Worm (Caenorhabditis elegans) whole organism, young adult: ENCODE data around the gene C31G12.4.
A peak's percentile ranks its signal among the peaks of the same experiment; 100 is the strongest.

ENCODE experiments used
- B0336.3 ChIP-seq: fragments of 200-800 bp; sonication (Bioruptor generic); IDR thresholded peaks from 2 replicates; pipeline ENCODE4 v1.3.6; 2022; ENCODE audit warnings: missing genetic modification characterization, missing compliant biosample characterization
- C06A6.2 ChIP-seq: fragments of 200-800 bp; sonication (Bioruptor generic); conservative IDR thresholded peaks from 2 replicates; pipeline ENCODE4 v1.3.6; 2022; ENCODE audit warnings: missing genetic modification characterization, missing compliant biosample characterization
- D2030.7 ChIP-seq: fragments of 200-800 bp; sonication (Bioruptor generic); IDR thresholded peaks from 2 replicates; pipeline ENCODE4 v1.3.6; 2022; ENCODE audit warnings: missing genetic modification reagents, missing genetic modification characterization, missing compliant biosample characterization
- F33H1.4 ChIP-seq: fragments of 200-800 bp; sonication (Bioruptor generic); IDR thresholded peaks from 2 replicates; pipeline ENCODE4 v1.3.6; 2022; ENCODE audit warnings: missing genetic modification reagents, missing genetic modification characterization, missing compliant biosample characterization
- F39B2.1 ChIP-seq: fragments of 200-800 bp; sonication (Bioruptor generic); IDR thresholded peaks from 2 replicates; pipeline ENCODE4 v1.3.6; 2022; ENCODE audit warnings: missing genetic modification reagents, missing genetic modification characterization, missing compliant biosample characterization
- F57A8.1 ChIP-seq: fragments of 200-800 bp; sonication (Bioruptor generic); optimal IDR thresholded peaks from 2 replicates; lab custom pipeline; 2018; ENCODE audit warnings: mild to moderate bottlenecking, missing genetic modification characterization, moderate library complexity, missing compliant biosample characterization
- T26A5.8 ChIP-seq: sonication (generic microtip); optimal IDR thresholded peaks from 2 replicates; lab custom pipeline; 2016; ENCODE audit warnings: missing genetic modification characterization, missing compliant biosample characterization
- Y53G8AR.9 ChIP-seq: fragments of 200-800 bp; sonication (Bioruptor generic); conservative IDR thresholded peaks from 2 replicates; pipeline ENCODE4 v1.3.6; 2022; ENCODE audit warnings: missing genetic modification reagents, missing genetic modification characterization, missing compliant biosample characterization
- akir-1 ChIP-seq: fragments of 200-800 bp; sonication (Bioruptor generic); optimal IDR thresholded peaks from 2 replicates; lab custom pipeline; 2018; ENCODE audit warnings: mild to moderate bottlenecking, missing genetic modification characterization, moderate library complexity, missing compliant biosample characterization
- aptf-3 ChIP-seq: fragments of 200-800 bp; sonication (Bioruptor generic); IDR thresholded peaks from 2 replicates; pipeline ENCODE4 v1.3.6; 2022; ENCODE audit warnings: missing genetic modification characterization, missing compliant biosample characterization
- attf-5 ChIP-seq: fragments of 200-800 bp; sonication (Bioruptor generic); optimal IDR thresholded peaks from 2 replicates; lab custom pipeline; 2018; ENCODE audit warnings: mild to moderate bottlenecking, missing genetic modification characterization, missing compliant biosample characterization
- cebp-2 ChIP-seq: fragments of 200-800 bp; sonication (Bioruptor generic); IDR thresholded peaks from 2 replicates; pipeline ENCODE4 v1.3.6; 2022; ENCODE audit warnings: missing genetic modification characterization, missing compliant biosample characterization
- ceh-100 ChIP-seq: fragments of 200-800 bp; sonication (Bioruptor generic); IDR thresholded peaks from 2 replicates; pipeline ENCODE4 v1.3.6; 2022; ENCODE audit warnings: missing genetic modification reagents, missing genetic modification characterization, missing compliant biosample characterization
- ceh-40 ChIP-seq: fragments of 200-800 bp; sonication (Bioruptor generic); IDR thresholded peaks from 2 replicates; pipeline ENCODE4 v1.3.6; 2022; ENCODE audit warnings: missing genetic modification characterization, missing compliant biosample characterization
- ceh-58 ChIP-seq: fragments of 200-800 bp; sonication (Bioruptor generic); IDR thresholded peaks from 2 replicates; pipeline ENCODE4 v1.3.6; 2022; ENCODE audit warnings: missing genetic modification characterization, missing compliant biosample characterization
- dpff-1 ChIP-seq: sonication (generic microtip); optimal IDR thresholded peaks from 2 replicates; lab custom pipeline; 2017; ENCODE audit warnings: mild to moderate bottlenecking, missing genetic modification characterization, missing compliant biosample characterization
- him-1 ChIP-seq: sonication (generic microtip); optimal IDR thresholded peaks from 2 replicates; lab custom pipeline; 2016; ENCODE audit warnings: missing genotype, missing genetic modification reagents, missing genetic modification characterization, missing compliant biosample characterization
- hlh-12 ChIP-seq: sonication (generic microtip); optimal IDR thresholded peaks from 2 replicates; lab custom pipeline; 2016; ENCODE audit warnings: missing genetic modification characterization, missing compliant biosample characterization
- hsf-1 ChIP-seq: fragments of 200-800 bp; sonication (Bioruptor generic); IDR thresholded peaks from 2 replicates; pipeline ENCODE4 v1.3.6; 2022; ENCODE audit warnings: missing genetic modification reagents, missing genetic modification characterization, missing compliant biosample characterization
- lag-1 ChIP-seq: fragments of 200-800 bp; sonication (Bioruptor generic); IDR thresholded peaks from 2 replicates; pipeline ENCODE4 v1.3.6; 2022; ENCODE audit warnings: missing genetic modification reagents, missing genetic modification characterization, missing compliant biosample characterization
- lin-40 ChIP-seq: sonication (generic microtip); optimal IDR thresholded peaks from 2 replicates; lab custom pipeline; 2016; ENCODE audit warnings: missing genetic modification characterization, mild to moderate bottlenecking, missing compliant biosample characterization, missing genotype, missing genetic modification reagents
- lin-54 ChIP-seq: fragments of 200-800 bp; sonication (Bioruptor generic); optimal IDR thresholded peaks from 2 replicates; lab custom pipeline; 2018; ENCODE audit warnings: mild to moderate bottlenecking, missing genetic modification characterization, missing compliant biosample characterization
- lir-1 ChIP-seq: fragments of 200-800 bp; sonication (Bioruptor generic); conservative IDR thresholded peaks from 2 replicates; pipeline ENCODE4 v1.3.6; 2022; ENCODE audit warnings: missing genetic modification reagents, missing genetic modification characterization, missing compliant biosample characterization
- madf-3 ChIP-seq: fragments of 200-800 bp; sonication (Bioruptor generic); IDR thresholded peaks from 2 replicates; pipeline ENCODE4 v1.3.6; 2022; ENCODE audit warnings: missing genetic modification reagents, missing genetic modification characterization, missing compliant biosample characterization
- madf-8 ChIP-seq: fragments of 200-800 bp; sonication (Bioruptor generic); conservative IDR thresholded peaks from 2 replicates; pipeline ENCODE4 v1.3.6; 2022; ENCODE audit warnings: missing genetic modification reagents, missing genetic modification characterization, missing compliant biosample characterization
- rcor-1 ChIP-seq: fragments of 200-800 bp; sonication (Bioruptor generic); IDR thresholded peaks from 2 replicates; pipeline ENCODE4 v1.3.6; 2022; ENCODE audit warnings: missing genetic modification reagents, missing genetic modification characterization, missing compliant biosample characterization
- rec-8 ChIP-seq, 2 experiments: sonication (generic microtip); optimal IDR thresholded peaks; 2 replicates each; lab custom pipeline; 2016; ENCODE audit warnings: mild to moderate bottlenecking in 2 of 2, missing genetic modification characterization in 2 of 2, missing genetic modification reagents in 2 of 2, missing genotype in 2 of 2, missing biosample characterization in 1 of 2, missing compliant biosample characterization in 1 of 2, moderate library complexity in 1 of 2
- repo-1 ChIP-seq: sonication (generic microtip); optimal IDR thresholded peaks from 2 replicates; lab custom pipeline; 2017; ENCODE audit warnings: mild to moderate bottlenecking, missing genetic modification characterization, missing compliant biosample characterization
- rpc-1 ChIP-seq, 2 experiments: fragments of 150-350 bp in 1 of 2; sonication (generic microtip) in 1 of 2; optimal IDR thresholded peaks; 2 replicates each; lab custom pipeline; 2014 to 2018; ENCODE audit warnings: missing biosample characterization in 1 of 2, missing genetic modification characterization in 1 of 2, missing genetic modification reagents in 1 of 2, missing genotype in 1 of 2
- snpc-1.3 ChIP-seq: sonication (generic microtip); optimal IDR thresholded peaks from 2 replicates; lab custom pipeline; 2017; ENCODE audit warnings: missing genetic modification characterization, mild to moderate bottlenecking, missing compliant biosample characterization, antibody characterized with exemption, moderate library complexity, missing genotype, missing genetic modification reagents; ENCODE audit not compliant: insufficient read depth
- snpc-3.4 ChIP-seq: sonication (generic microtip); optimal IDR thresholded peaks from 2 replicates; lab custom pipeline; 2017; ENCODE audit warnings: missing genetic modification characterization, mild to moderate bottlenecking, missing compliant biosample characterization, antibody characterized with exemption, moderate library complexity, missing genotype, missing genetic modification reagents
- sptf-2 ChIP-seq: fragments of 200-800 bp; sonication (Bioruptor generic); optimal IDR thresholded peaks from 2 replicates; lab custom pipeline; 2018; ENCODE audit warnings: mild to moderate bottlenecking, missing genetic modification characterization, missing compliant biosample characterization
- zfh-2 ChIP-seq: fragments of 200-800 bp; sonication (Bioruptor generic); conservative IDR thresholded peaks from 2 replicates; pipeline ENCODE4 v1.3.6; 2022; ENCODE audit warnings: missing genetic modification reagents, missing genetic modification characterization, missing compliant biosample characterization

C31G12.4 gene

ce11 chrV:18212848-18213247 is 34.3 kb upstream of the C31G12.4 start:
- TF ChIP-seq rec-8 (tag; optimal IDR thresholded peaks at IDR 0.05; lab: Kevin White, UChicago) (no peak), zfh-2 (GFP tag; lab: Robert Waterston, UW) (0 out of 2 replicates have a peak, but pooled peaks have one; percentile 54)
- TF ChIP-seq, all 124 proteins: peak for 1

DNA sequence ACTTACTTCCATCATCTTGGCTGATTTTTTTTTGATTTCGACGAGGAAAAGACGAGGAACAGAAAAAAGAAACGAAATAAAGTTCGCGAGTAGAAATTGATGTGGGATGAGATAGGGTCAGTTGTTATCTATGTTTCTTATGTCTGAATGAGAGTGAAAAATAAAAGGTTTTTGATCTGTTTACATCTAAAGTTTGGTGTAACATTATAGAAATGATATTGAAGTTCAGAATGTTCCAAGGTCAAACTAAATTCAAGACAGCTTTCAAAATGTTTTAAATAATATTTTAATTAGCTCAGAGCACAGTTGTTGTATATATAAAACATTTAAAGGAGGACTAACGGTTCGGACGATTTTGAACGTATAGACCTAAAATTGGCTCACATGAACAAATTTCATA is 30.5 kb upstream of the C31G12.4 start, which contains the start of gene F16H6.7:
Gene F16H6.7 (minus strand): TSS at position 101 of the 400 bp plus-strand sequence.
- TF ChIP-seq lir-1 (GFP tag; lab: Robert Waterston, UW) (no peak), rec-8 (tag; optimal IDR thresholded peaks at IDR 0.05; lab: Kevin White, UChicago) (no peak)
- TF ChIP-seq, all 124 proteins: peak for 0

ce11 chrV:18198421-18198820 is 19.9 kb upstream of the C31G12.4 start, which contains the start of gene F16H6.4:
F16H6.4 (plus strand) TSS chrV:18198721.
- TF ChIP-seq madf-8 (GFP tag; lab: Robert Waterston, UW) (no peak), F39B2.1 (GFP tag; lab: Robert Waterston, UW) (no peak), rcor-1 (no peak), dpff-1 (no peak), hlh-12 (tag; lab: Kevin White, UChicago) (no peak), ceh-100 (GFP tag; lab: Robert Waterston, UW) (no peak), repo-1 (tag; lab: Kevin White, UChicago) (no peak), akir-1 (GFP tag; lab: Kevin White, UChicago) (no peak), T26A5.8 (tag; lab: Kevin White, UChicago) (no peak), F57A8.1 (GFP tag; lab: Kevin White, UChicago) (no peak), snpc-3.4 (tag; lab: Kevin White, UChicago) (no peak), aptf-3 (GFP tag; lab: Robert Waterston, UW) (no peak), ceh-58 (GFP tag; lab: Robert Waterston, UW) (no peak), ceh-40 (GFP tag; lab: Robert Waterston, UW) (no peak), lag-1 (GFP tag; lab: Robert Waterston, UW) (no peak)

DNA sequence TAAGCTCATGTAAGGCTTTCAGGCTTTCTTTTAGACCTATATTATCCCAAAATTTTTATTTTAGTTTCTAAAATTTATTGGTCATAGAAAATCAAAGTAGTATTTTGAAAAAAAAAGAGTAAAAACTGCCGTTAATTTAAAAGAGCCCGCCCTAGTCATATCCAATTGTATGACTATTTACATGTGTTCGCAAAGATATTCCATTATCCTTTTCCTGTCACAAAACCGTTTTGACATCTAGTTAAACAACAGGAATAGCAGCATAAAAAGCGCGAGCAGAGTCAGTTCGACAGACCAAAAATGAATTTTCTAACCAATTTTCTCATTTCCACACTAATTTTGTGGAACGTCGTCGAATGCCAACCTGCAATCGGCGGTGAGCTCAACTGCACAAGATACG is 16.4 kb upstream of the C31G12.4 start, which contains the start of gene F16H6.3:
Gene F16H6.3 (plus strand): TSS at position 301 of the 400 bp plus-strand sequence.
- TF ChIP-seq C06A6.2 (GFP tag; lab: Robert Waterston, UW) (no peak), madf-3 (GFP tag; lab: Robert Waterston, UW) (no peak), cebp-2 (GFP tag; lab: Robert Waterston, UW) (no peak), lin-54 (GFP tag; lab: Kevin White, UChicago) (no peak), attf-5 (GFP tag; lab: Kevin White, UChicago) (no peak), rpc-1 (optimal IDR thresholded peaks at IDR 0.05; lab: Kevin White, UChicago) (no peak), rpc-1 (tag; optimal IDR thresholded peaks at IDR 0.05; lab: Kevin White, UChicago) (no peak), F33H1.4 (GFP tag; lab: Robert Waterston, UW) (no peak), snpc-1.3 (tag; lab: Kevin White, UChicago) (no peak), hsf-1 (no peak), lir-1 (GFP tag; lab: Robert Waterston, UW) (no peak), him-1 (tag; lab: Kevin White, UChicago) (no peak), D2030.7 (GFP tag; lab: Robert Waterston, UW) (no peak), lin-40 (tag; lab: Kevin White, UChicago) (no peak), Y53G8AR.9 (GFP tag; lab: Robert Waterston, UW) (no peak), sptf-2 (GFP tag; lab: Kevin White, UChicago) (no peak), B0336.3 (GFP tag; lab: Robert Waterston, UW) (no peak)
- TF ChIP-seq, all 124 proteins: peak for 0
